Worm (Caenorhabditis elegans) whole organism, young adult: ENCODE results near the gene hmg-4.

Experiments used
- F49E8.2 ChIP-seq: sonication (generic microtip); optimal IDR thresholded peaks from 3 replicates; lab custom pipeline; 2017; ENCODE audit warnings: missing genetic modification characterization, mild to moderate bottlenecking, missing compliant biosample characterization, antibody characterized with exemption, moderate library complexity; ENCODE audit not compliant: insufficient read depth
- ama-1 ChIP-seq, 3 experiments: fragments of 150-350 bp in 1 of 3; sonication (generic microtip) in 2 of 3; optimal IDR thresholded peaks; 2 replicates each; lab custom pipeline; 2014 to 2018; ENCODE audit warnings: missing biosample characterization in 2 of 3, missing genetic modification characterization in 2 of 3, missing genetic modification reagents in 2 of 3
- cebp-1 ChIP-seq, 2 experiments: fragments of 200-800 bp in 1 of 2; sonication (Bioruptor generic) in 1 of 2; sonication (generic microtip) in 1 of 2; IDR thresholded peaks in 1 of 2; optimal IDR thresholded peaks in 1 of 2; 2 replicates each; pipeline versions ENCODE4 v1.3.6 to Lab custom; 2017 to 2022; ENCODE audit warnings: missing compliant biosample characterization in 2 of 2, missing genetic modification characterization in 2 of 2, mild to moderate bottlenecking in 1 of 2, missing genetic modification reagents in 1 of 2, moderate library complexity in 1 of 2
- egl-18 ChIP-seq: fragments of 200-800 bp; sonication (Bioruptor generic); IDR thresholded peaks from 2 replicates; pipeline ENCODE4 v1.3.6; 2022; ENCODE audit warnings: missing genetic modification reagents, missing genetic modification characterization, missing compliant biosample characterization
- egl-44 ChIP-seq: fragments of 200-800 bp; sonication (Bioruptor generic); IDR thresholded peaks from 2 replicates; pipeline ENCODE4 v1.3.6; 2022; ENCODE audit warnings: missing genetic modification reagents, missing genetic modification characterization, missing compliant biosample characterization
- hlh-26 ChIP-seq: fragments of 200-800 bp; sonication (Bioruptor generic); conservative IDR thresholded peaks from 2 replicates; pipeline ENCODE4 v1.3.6; 2022; ENCODE audit warnings: missing genetic modification reagents, missing genetic modification characterization, missing compliant biosample characterization
- hrde-1 ChIP-seq: sonication (generic microtip); optimal IDR thresholded peaks from 2 replicates; lab custom pipeline; 2016; ENCODE audit warnings: missing genetic modification characterization, mild to moderate bottlenecking, missing compliant biosample characterization, moderate library complexity, missing genotype, missing genetic modification reagents, borderline replicate concordance
- lin-26 ChIP-seq: fragments of 200-800 bp; sonication (Bioruptor generic); IDR thresholded peaks from 2 replicates; pipeline ENCODE4 v1.3.6; 2022; ENCODE audit warnings: missing genetic modification reagents, missing genetic modification characterization, missing compliant biosample characterization
- lsl-1 ChIP-seq: fragments of 200-800 bp; sonication (Bioruptor generic); optimal IDR thresholded peaks from 2 replicates; lab custom pipeline; 2018; ENCODE audit warnings: mild to moderate bottlenecking, missing genetic modification characterization, moderate library complexity, missing compliant biosample characterization
- rpc-1 ChIP-seq, 2 experiments: fragments of 150-350 bp in 1 of 2; sonication (generic microtip) in 1 of 2; optimal IDR thresholded peaks; 2 replicates each; lab custom pipeline; 2014 to 2018; ENCODE audit warnings: missing biosample characterization in 1 of 2, missing genetic modification characterization in 1 of 2, missing genetic modification reagents in 1 of 2, missing genotype in 1 of 2
- snpc-3.4 ChIP-seq: sonication (generic microtip); optimal IDR thresholded peaks from 2 replicates; lab custom pipeline; 2017; ENCODE audit warnings: missing genetic modification characterization, mild to moderate bottlenecking, missing compliant biosample characterization, antibody characterized with exemption, moderate library complexity, missing genotype, missing genetic modification reagents
- snpc-4 ChIP-seq, 5 experiments: fragments of 150-350 bp in 1 of 5; sonication (generic microtip) in 4 of 5; optimal IDR thresholded peaks; 2 replicates each; lab custom pipeline; 2014 to 2018; ENCODE audit warnings: missing genetic modification characterization in 5 of 5, missing biosample characterization in 3 of 5, antibody characterized with exemption in 2 of 5, mild to moderate bottlenecking in 2 of 5, missing compliant biosample characterization in 2 of 5, missing genotype in 2 of 5, moderate library complexity in 2 of 5, missing genetic modification reagents in 1 of 5
- ztf-26 ChIP-seq: sonication (generic microtip); optimal IDR thresholded peaks from 2 replicates; lab custom pipeline; 2017; ENCODE audit warnings: missing genetic modification characterization, missing compliant biosample characterization

ce11 chrIII:7373802-7374435 is 7.5 kb downstream of the hmg-4 start:
- no peak for TF ChIP-seq egl-44 (GFP tag; lab: Robert Waterston, UW)
- TF ChIP-seq lin-26 (GFP tag; lab: Robert Waterston, UW): no peak
- TF ChIP-seq hrde-1 (tag; lab: Kevin White, UChicago): no peak
- TF ChIP-seq egl-18 (GFP tag; lab: Robert Waterston, UW): no peak
- no peak for TF ChIP-seq snpc-4 (GFP tag; optimal IDR thresholded peaks at IDR 0.05; lab: Kevin White, UChicago)
- TF ChIP-seq snpc-4 (tag; optimal IDR thresholded peaks at IDR 0.05; lab: Kevin White, UChicago): no peak
- TF ChIP-seq rpc-1 (optimal IDR thresholded peaks at IDR 0.05; lab: Kevin White, UChicago): no peak
- no peak for TF ChIP-seq rpc-1 (tag; optimal IDR thresholded peaks at IDR 0.05; lab: Kevin White, UChicago)
- TF ChIP-seq ztf-26 (tag; lab: Kevin White, UChicago): no peak
- no peak for TF ChIP-seq snpc-3.4 (tag; lab: Kevin White, UChicago)
- no peak for TF ChIP-seq ama-1 (optimal IDR thresholded peaks at IDR 0.05; lab: Kevin White, UChicago)
- TF ChIP-seq ama-1 (GFP tag; optimal IDR thresholded peaks at IDR 0.05; lab: Kevin White, UChicago): no peak
- no peak for TF ChIP-seq cebp-1 (GFP tag; IDR thresholded peaks at IDR 0.05; lab: Robert Waterston, UW)
- no peak for TF ChIP-seq cebp-1 (tag; optimal IDR thresholded peaks at IDR 0.05; lab: Kevin White, UChicago)
- no peak for TF ChIP-seq lsl-1
- TF ChIP-seq hlh-26 (GFP tag; lab: Robert Waterston, UW): no peak
- no peak for TF ChIP-seq F49E8.2 (tag; lab: Kevin White, UChicago)
